Fruit fly (Drosophila melanogaster) whole organism, embryonic: ENCODE measurements around the gene CG8100.
A peak's percentile ranks its signal among the peaks of the same experiment; 100 is the strongest.

ENCODE experiments used
- Atf6 ChIP-seq: fragments of 200-800 bp; sonication (Bioruptor generic); IDR thresholded peaks from 2 replicates; pipeline ENCODE4 v1.3.6; 2022; ENCODE audit warnings: missing biosample characterization, missing genetic modification characterization
- B-H1 ChIP-seq: fragments of 200-800 bp; sonication (Bioruptor generic); IDR thresholded peaks from 3 replicates; pipeline ENCODE4 v1.3.6; 2022; ENCODE audit warnings: missing biosample characterization, missing genetic modification characterization
- Blimp-1 ChIP-seq: fragments of 200-800 bp; sonication (Bioruptor generic); optimal IDR thresholded peaks from 3 replicates; lab custom pipeline; 2018; ENCODE audit warnings: missing biosample characterization, missing genetic modification characterization, mild to moderate bottlenecking, moderate library complexity, missing genetic modification reagents
- CG10462 ChIP-seq: fragments of 200-800 bp; sonication (Bioruptor generic); optimal IDR thresholded peaks from 2 replicates; lab custom pipeline; 2016; ENCODE audit warnings: missing biosample characterization, missing genetic modification characterization
- CG10959 ChIP-seq: fragments of 200-800 bp; sonication (Bioruptor generic); IDR thresholded peaks from 2 replicates; pipeline ENCODE4 v1.3.6; 2022; ENCODE audit warnings: missing biosample characterization, missing genetic modification characterization
- CG11398 ChIP-seq: fragments of 200-800 bp; sonication (Bioruptor generic); optimal IDR thresholded peaks from 2 replicates; lab custom pipeline; 2016; ENCODE audit warnings: missing biosample characterization, missing genetic modification characterization
- CG14441 ChIP-seq: fragments of 200-800 bp; sonication (Bioruptor generic); IDR thresholded peaks from 2 replicates; pipeline ENCODE4 v1.3.6; 2022; ENCODE audit warnings: missing biosample characterization, missing genetic modification characterization
- CG3065 ChIP-seq: fragments of 200-800 bp; sonication (Bioruptor generic); optimal IDR thresholded peaks from 2 replicates; lab custom pipeline; 2016; ENCODE audit warnings: missing biosample characterization, missing genetic modification characterization
- CG4404 ChIP-seq: fragments of 200-800 bp; sonication (Bioruptor generic); IDR thresholded peaks from 2 replicates; pipeline ENCODE4 v1.3.6; 2022; ENCODE audit warnings: missing biosample characterization, missing genetic modification characterization
- CG6254 ChIP-seq: fragments of 200-800 bp; sonication (Bioruptor generic); optimal IDR thresholded peaks from 3 replicates; lab custom pipeline; 2017; ENCODE audit warnings: mild to moderate bottlenecking, missing biosample characterization, missing genetic modification reagents, missing genetic modification characterization
- CG8281 ChIP-seq: fragments of 200-800 bp; sonication (Bioruptor generic); optimal IDR thresholded peaks from 2 replicates; lab custom pipeline; 2018; ENCODE audit warnings: missing biosample characterization, mild to moderate bottlenecking, missing genetic modification characterization, moderate library complexity
- CG9797 ChIP-seq: fragments of 200-800 bp; sonication (Bioruptor generic); optimal IDR thresholded peaks from 3 replicates; lab custom pipeline; 2018; ENCODE audit warnings: missing biosample characterization, mild to moderate bottlenecking, missing genetic modification characterization
- CoRest ChIP-seq: fragments of 200-800 bp; sonication (Bioruptor generic); optimal IDR thresholded peaks from 3 replicates; lab custom pipeline; 2018; ENCODE audit warnings: missing biosample characterization, mild to moderate bottlenecking, missing genetic modification characterization, moderate library complexity
- D ChIP-seq, 2 experiments: fragments of 200-800 bp in 1 of 2; fragments of >200 bp in 1 of 2; sonication (Bioruptor generic) in 1 of 2; optimal IDR thresholded peaks; 2 replicates in 1 of 2; 3 replicates in 1 of 2; lab custom pipeline; 2017; ENCODE audit warnings: mild to moderate bottlenecking in 1 of 2, missing biosample characterization in 1 of 2, missing genetic modification characterization in 1 of 2, missing genetic modification reagents in 1 of 2
- Dp ChIP-seq: fragments of 200-800 bp; sonication (Bioruptor generic); optimal IDR thresholded peaks from 2 replicates; lab custom pipeline; 2018; ENCODE audit warnings: missing biosample characterization, mild to moderate bottlenecking, missing genetic modification characterization, moderate library complexity
- Fer2 ChIP-seq: fragments of 200-800 bp; sonication (Bioruptor generic); optimal IDR thresholded peaks from 2 replicates; lab custom pipeline; 2018; ENCODE audit warnings: missing biosample characterization, mild to moderate bottlenecking, missing genetic modification characterization, moderate library complexity
- H15 ChIP-seq: fragments of 200-800 bp; sonication (Bioruptor generic); IDR thresholded peaks from 3 replicates; pipeline ENCODE4 v1.3.6; 2022; ENCODE audit warnings: missing biosample characterization, missing genetic modification characterization
- H2.0 ChIP-seq: fragments of 200-800 bp; sonication (Bioruptor generic); IDR thresholded peaks from 2 replicates; pipeline ENCODE4 v1.3.6; 2022; ENCODE audit warnings: missing biosample characterization, missing genetic modification characterization
- HLH4C ChIP-seq: fragments of 200-800 bp; sonication (Bioruptor generic); IDR thresholded peaks from 3 replicates; pipeline ENCODE4 v1.3.6; 2022; ENCODE audit warnings: missing biosample characterization, missing genetic modification characterization; ENCODE audit not compliant: partially characterized antibody
- HmgZ ChIP-seq: fragments of 200-800 bp; sonication (Bioruptor generic); optimal IDR thresholded peaks from 2 replicates; lab custom pipeline; 2018; ENCODE audit warnings: missing biosample characterization, mild to moderate bottlenecking, missing genetic modification characterization
- Hmx ChIP-seq: fragments of 200-800 bp; sonication (Bioruptor generic); optimal IDR thresholded peaks from 2 replicates; lab custom pipeline; 2016; ENCODE audit warnings: missing biosample characterization, missing genetic modification characterization
- Hr3 ChIP-seq: fragments of 200-800 bp; sonication (Bioruptor generic); optimal IDR thresholded peaks from 3 replicates; lab custom pipeline; 2016; ENCODE audit warnings: missing biosample characterization, missing genetic modification characterization
- Hr51 ChIP-seq, 2 experiments: fragments of 200-800 bp; sonication (Bioruptor generic); optimal IDR thresholded peaks; 2 replicates in 1 of 2; 3 replicates in 1 of 2; lab custom pipeline; 2016 to 2018; ENCODE audit warnings: missing biosample characterization in 2 of 2, missing genetic modification characterization in 2 of 2, mild to moderate bottlenecking in 1 of 2, moderate library complexity in 1 of 2
- Lhr ChIP-seq: fragments of 200-800 bp; sonication (Bioruptor generic); optimal IDR thresholded peaks from 3 replicates; lab custom pipeline; 2017; ENCODE audit warnings: mild to moderate bottlenecking, missing biosample characterization, missing genetic modification reagents, missing genetic modification characterization
- Lpt ChIP-seq: fragments of >200 bp; optimal IDR thresholded peaks from 2 replicates; lab custom pipeline; 2018; ENCODE audit warnings: missing biosample characterization, missing genetic modification characterization
- Mrtf ChIP-seq: fragments of 200-800 bp; sonication (Bioruptor generic); IDR thresholded peaks from 3 replicates; pipeline ENCODE4 v1.3.6; 2022; ENCODE audit warnings: missing biosample characterization, missing genetic modification characterization
- Ptx1 ChIP-seq: fragments of 200-800 bp; sonication (Bioruptor generic); IDR thresholded peaks from 2 replicates; pipeline ENCODE4 v1.3.6; 2022; ENCODE audit warnings: missing biosample characterization, missing genetic modification characterization
- Taf1 ChIP-seq: fragments of 200-800 bp; sonication (Bioruptor generic); IDR thresholded peaks from 2 replicates; pipeline ENCODE4 v1.3.6; 2022; ENCODE audit warnings: missing biosample characterization, missing genetic modification characterization
- az2 ChIP-seq: fragments of 200-800 bp; sonication (Bioruptor generic); optimal IDR thresholded peaks from 3 replicates; lab custom pipeline; 2016; ENCODE audit warnings: missing biosample characterization, missing genetic modification characterization
- bab2 ChIP-seq: fragments of 200-800 bp; sonication (Bioruptor generic); optimal IDR thresholded peaks from 2 replicates; lab custom pipeline; 2016; ENCODE audit warnings: missing biosample characterization, missing genetic modification characterization
- bigmax ChIP-seq: fragments of 200-800 bp; sonication (Bioruptor generic); optimal IDR thresholded peaks from 2 replicates; lab custom pipeline; 2018; ENCODE audit warnings: missing biosample characterization, mild to moderate bottlenecking, missing genetic modification characterization
- chn ChIP-seq: fragments of 200-800 bp; sonication (Bioruptor generic); optimal IDR thresholded peaks from 2 replicates; lab custom pipeline; 2016; ENCODE audit warnings: missing biosample characterization, missing genetic modification characterization
- ci ChIP-seq: fragments of 200-800 bp; sonication (Bioruptor generic); IDR thresholded peaks from 3 replicates; pipeline ENCODE4 v1.3.6; 2022; ENCODE audit warnings: missing biosample characterization, missing genetic modification characterization
- fd3F ChIP-seq: fragments of 200-800 bp; sonication (Bioruptor generic); optimal IDR thresholded peaks from 2 replicates; lab custom pipeline; 2018; ENCODE audit warnings: missing biosample characterization, mild to moderate bottlenecking, missing genetic modification characterization, moderate library complexity
- gfzf ChIP-seq: fragments of 200-800 bp; sonication (Bioruptor generic); optimal IDR thresholded peaks from 2 replicates; lab custom pipeline; 2016; ENCODE audit warnings: missing biosample characterization, mild to moderate bottlenecking, missing genetic modification characterization, moderate library complexity
- grau ChIP-seq: fragments of 200-800 bp; optimal IDR thresholded peaks from 3 replicates; lab custom pipeline; 2019; ENCODE audit warnings: missing biosample characterization, mild to moderate bottlenecking, missing genetic modification characterization, moderate library complexity
- grn ChIP-seq: fragments of 200-800 bp; sonication (Bioruptor generic); optimal IDR thresholded peaks from 3 replicates; lab custom pipeline; 2017; ENCODE audit warnings: missing biosample characterization, missing genetic modification characterization
- jigr1 ChIP-seq: fragments of 200-800 bp; sonication (Bioruptor generic); IDR thresholded peaks from 3 replicates; pipeline ENCODE4 v1.3.6; 2022; ENCODE audit warnings: missing biosample characterization, missing genetic modification characterization
- kay ChIP-seq: fragments of 200-800 bp; sonication (Bioruptor generic); optimal IDR thresholded peaks from 2 replicates; lab custom pipeline; 2016; ENCODE audit warnings: missing biosample characterization, missing genetic modification characterization
- maf-S ChIP-seq: fragments of 200-800 bp; sonication (Bioruptor generic); optimal IDR thresholded peaks from 2 replicates; lab custom pipeline; 2016; ENCODE audit warnings: missing biosample characterization, missing genetic modification characterization
- nmo ChIP-seq: fragments of 200-800 bp; sonication (Bioruptor generic); optimal IDR thresholded peaks from 2 replicates; lab custom pipeline; 2018; ENCODE audit warnings: missing biosample characterization, mild to moderate bottlenecking, missing genetic modification characterization, moderate library complexity
- pnt ChIP-seq: fragments of 200-800 bp; sonication (Bioruptor generic); optimal IDR thresholded peaks from 3 replicates; lab custom pipeline; 2016; ENCODE audit warnings: missing biosample characterization, missing genetic modification characterization
- salm ChIP-seq: fragments of 200-800 bp; sonication (Bioruptor generic); optimal IDR thresholded peaks from 2 replicates; lab custom pipeline; 2018; ENCODE audit warnings: missing biosample characterization, mild to moderate bottlenecking, missing genetic modification characterization
- sc ChIP-seq, 3 experiments: fragments of >200 bp in 2 of 3; fragments of 200-800 bp in 1 of 3; sonication (Bioruptor generic) in 1 of 3; optimal IDR thresholded peaks; 2 replicates in 2 of 3; 3 replicates in 1 of 3; lab custom pipeline; 2017; ENCODE audit warnings: mild to moderate bottlenecking in 1 of 3, missing biosample characterization in 1 of 3, missing genetic modification characterization in 1 of 3, missing genetic modification reagents in 1 of 3
- shn ChIP-seq: fragments of 200-800 bp; sonication (Bioruptor generic); optimal IDR thresholded peaks from 3 replicates; lab custom pipeline; 2016; ENCODE audit warnings: missing biosample characterization, missing genetic modification characterization
- slbo ChIP-seq: fragments of 200-800 bp; sonication (Bioruptor generic); IDR thresholded peaks from 2 replicates; pipeline ENCODE4 v1.3.6; 2022; ENCODE audit warnings: missing biosample characterization, missing genetic modification characterization
- slp2 ChIP-seq: fragments of 200-800 bp; sonication (Bioruptor generic); optimal IDR thresholded peaks from 2 replicates; lab custom pipeline; 2016; ENCODE audit warnings: missing biosample characterization, missing genetic modification characterization
- stwl ChIP-seq: fragments of 200-800 bp; sonication (Bioruptor generic); optimal IDR thresholded peaks from 3 replicates; lab custom pipeline; 2018; ENCODE audit warnings: missing biosample characterization, mild to moderate bottlenecking, missing genetic modification characterization, moderate library complexity
- trh ChIP-seq: fragments of 200-800 bp; sonication (Bioruptor generic); optimal IDR thresholded peaks from 2 replicates; lab custom pipeline; 2016; ENCODE audit warnings: missing biosample characterization, missing genetic modification characterization

Gene CG8100

DNA sequence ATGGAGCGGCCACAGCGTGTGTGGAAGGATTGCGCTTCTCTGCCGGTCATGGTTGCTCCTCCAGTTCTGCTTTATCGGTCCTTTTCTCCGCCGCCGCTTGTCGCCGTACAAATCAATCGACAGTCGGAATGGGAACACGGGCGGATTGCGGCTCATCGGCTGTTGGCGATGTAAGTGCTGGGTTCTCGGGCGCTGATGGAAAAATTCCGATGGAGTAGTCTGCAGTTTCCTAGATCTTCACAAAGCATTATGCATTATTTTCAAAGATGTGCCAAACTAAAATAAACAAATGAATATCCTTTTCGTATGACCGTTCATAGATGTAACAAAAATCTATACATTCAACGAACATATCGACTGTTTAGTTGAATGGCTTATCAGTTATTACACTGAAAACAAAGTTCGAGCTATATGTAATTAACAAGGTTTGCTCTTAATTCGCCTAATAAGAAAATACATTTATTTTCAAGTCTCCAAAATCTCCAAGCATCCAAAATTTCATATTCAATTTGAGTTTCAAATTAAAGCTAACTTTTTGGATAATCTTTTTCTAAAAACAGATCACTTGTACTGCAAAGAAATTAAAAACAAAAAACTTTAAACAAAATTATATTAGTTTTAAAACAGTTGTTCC is 33.7 kb upstream of the CG8100 start, which contains the start of gene Neurl4 (continued):
- TF ChIP-seq CG6254 (GFP tag; lab: Kevin White, UChicago) (peak; percentile 29), slbo (GFP tag; lab: Robert Waterston, UW) (peak; percentile 86), H15 (GFP tag; lab: Robert Waterston, UW) (no peak), bigmax (GFP tag; lab: Kevin White, UChicago) (no peak), CG9797 (GFP tag; lab: Kevin White, UChicago) (peak; percentile 19), Hr3 (GFP tag; lab: Kevin White, UChicago) (peak; percentile 72), grn (no peak), jigr1 (GFP tag; lab: Robert Waterston, UW) (no peak), CG3065 (GFP tag; lab: Kevin White, UChicago) (peak; percentile 31), sc (optimal IDR thresholded peaks at IDR 0.05; lab: Kevin White, UChicago) (no peak), sc (GFP tag; optimal IDR thresholded peaks at IDR 0.05; lab: Kevin White, UChicago) (peak; percentile 22), ci (GFP tag; lab: Robert Waterston, UW) (peak; percentile 91), H2.0 (GFP tag; lab: Robert Waterston, UW) (peak; percentile 83), nmo (GFP tag; lab: Kevin White, UChicago) (peak; percentile 86), az2 (GFP tag; lab: Kevin White, UChicago) (peak; percentile 70), B-H1 (GFP tag; lab: Robert Waterston, UW) (no peak), Atf6 (GFP tag; lab: Robert Waterston, UW) (peak; percentile 63), grau (tag; lab: Kevin White, UChicago) (peak; percentile 82), CG4404 (GFP tag; lab: Robert Waterston, UW) (no peak), Lhr (GFP tag; lab: Kevin White, UChicago) (peak; percentile 45), salm (tag; lab: Kevin White, UChicago) (no peak), Taf1 (GFP tag; lab: Robert Waterston, UW) (no peak), Fer2 (tag; lab: Kevin White, UChicago) (peak; percentile 50), Mrtf (GFP tag; lab: Robert Waterston, UW) (peak; percentile 37; the same call in 1 of the 3 replicates), trh (GFP tag; lab: Kevin White, UChicago) (peak; percentile 45), bab2 (peak; percentile 74), CG8281 (tag; lab: Kevin White, UChicago) (peak; percentile 25), fd3F (GFP tag; lab: Kevin White, UChicago) (peak; percentile 66), CoRest (peak; percentile 82), Ptx1 (peak; percentile 79), gfzf (GFP tag; lab: Kevin White, UChicago) (peak; percentile 70), Lpt (GFP tag; lab: Kevin White, UChicago) (no peak), CG10462 (GFP tag; lab: Kevin White, UChicago) (peak; percentile 9), kay (GFP tag; lab: Kevin White, UChicago) (peak; percentile 2), Dp (GFP tag; lab: Kevin White, UChicago) (peak; percentile 1), chn (GFP tag; lab: Kevin White, UChicago) (no peak), CG10959 (peak; percentile 14; the same call in 1 of the 2 replicates), slp2 (GFP tag; lab: Kevin White, UChicago) (peak; percentile 19), maf-S (GFP tag; lab: Kevin White, UChicago) (peak; percentile 42), HLH4C (GFP tag; lab: Robert Waterston, UW) (no peak), Hmx (peak; percentile 14), Blimp-1 (GFP tag; lab: Kevin White, UChicago) (no peak), Hr51 (GFP tag; optimal IDR thresholded peaks at IDR 0.05; lab: Kevin White, UChicago) (peak in 1 of 2 experiments; percentile 13), CG14441 (peak; percentile 49), shn (peak; percentile 67), D (optimal IDR thresholded peaks at IDR 0.05; lab: Kevin White, UChicago) (peak; percentile 11), D (GFP tag; optimal IDR thresholded peaks at IDR 0.05; lab: Kevin White, UChicago) (no peak), pnt (GFP tag; lab: Kevin White, UChicago) (peak; percentile 61), HmgZ (peak; percentile 84), stwl (peak; percentile 28), CG11398 (peak; percentile 61)
